Worm (Caenorhabditis elegans) whole organism, early embryonic: ENCODE measurements around the gene nhr-271.

Experiments used
- B0310.2 ChIP-seq: sonication (generic microtip); optimal IDR thresholded peaks from 2 replicates; lab custom pipeline; 2016; ENCODE audit warnings: mild to moderate bottlenecking, missing genetic modification characterization, missing compliant biosample characterization
- F13C5.2 ChIP-seq: sonication (generic microtip); optimal IDR thresholded peaks from 2 replicates; lab custom pipeline; 2017; ENCODE audit warnings: mild to moderate bottlenecking, missing genetic modification characterization, inconsistent platforms, missing compliant biosample characterization
- ama-1 ChIP-seq: fragments of 150-350 bp; optimal IDR thresholded peaks from 2 replicates; lab custom pipeline; 2014
- ceh-13 ChIP-seq: fragments of 200-800 bp; sonication (Bioruptor generic); optimal IDR thresholded peaks from 2 replicates; lab custom pipeline; 2018; ENCODE audit warnings: mild to moderate bottlenecking, missing genetic modification characterization, missing compliant biosample characterization
- ceh-36 ChIP-seq: sonication (generic microtip); optimal IDR thresholded peaks from 2 replicates; lab custom pipeline; 2016; ENCODE audit warnings: missing genetic modification characterization, inconsistent platforms, missing compliant biosample characterization
- ets-7 ChIP-seq: sonication (generic microtip); optimal IDR thresholded peaks from 2 replicates; lab custom pipeline; 2016; ENCODE audit warnings: missing genotype, missing genetic modification characterization, missing compliant biosample characterization
- flt-1 ChIP-seq: fragments of 200-800 bp; sonication (Bioruptor generic); IDR thresholded peaks from 2 replicates; pipeline ENCODE4 v1.3.6; 2022; ENCODE audit warnings: missing genetic modification characterization, missing compliant biosample characterization
- hmbx-1 ChIP-seq: sonication (generic microtip); optimal IDR thresholded peaks from 2 replicates; lab custom pipeline; 2016; ENCODE audit warnings: mild to moderate bottlenecking, missing genetic modification characterization, missing compliant biosample characterization
- hnd-1 ChIP-seq: sonication (generic microtip); optimal IDR thresholded peaks from 2 replicates; lab custom pipeline; 2016; ENCODE audit warnings: missing genetic modification characterization, missing compliant biosample characterization
- scrt-1 ChIP-seq: fragments of 200-800 bp; sonication (Bioruptor generic); IDR thresholded peaks from 2 replicates; pipeline ENCODE4 v1.3.6; 2022; ENCODE audit warnings: missing genetic modification characterization, missing compliant biosample characterization
- sea-1 ChIP-seq: fragments of 200-800 bp; sonication (Bioruptor generic); conservative IDR thresholded peaks from 2 replicates; pipeline ENCODE4 v1.3.6; 2022; ENCODE audit warnings: missing genetic modification characterization, missing compliant biosample characterization
- tbx-11 ChIP-seq: fragments of 200-800 bp; sonication (Bioruptor generic); IDR thresholded peaks from 2 replicates; pipeline ENCODE4 v1.3.6; 2022; ENCODE audit warnings: missing genetic modification characterization, missing compliant biosample characterization

DNA sequence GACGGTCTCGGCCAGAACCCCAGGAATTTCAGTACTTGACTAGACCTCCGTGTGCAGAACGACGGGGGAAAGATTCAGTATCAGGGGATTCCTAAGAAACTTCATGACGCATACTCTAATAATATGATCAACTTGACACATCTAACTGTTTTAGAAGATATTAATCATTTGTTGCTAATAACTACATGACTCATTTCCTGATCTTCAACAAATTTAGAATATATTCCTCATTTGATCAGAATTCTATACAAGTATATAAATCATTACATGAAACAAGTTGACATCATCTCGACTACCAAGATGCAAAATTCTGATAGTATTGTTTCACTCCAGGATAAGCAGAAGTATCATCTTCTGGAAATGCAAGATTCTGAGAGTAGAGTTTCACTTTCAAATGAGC, 45.2 kb downstream of the nhr-271 start, which contains the start of gene Y32B12B.8:
- TF ChIP-seq scrt-1, result no peak
- TF ChIP-seq B0310.2 (tag; lab: Kevin White, UChicago), result no peak
- TF ChIP-seq ets-7 (tag; lab: Kevin White, UChicago), result no peak
- no peak for TF ChIP-seq hmbx-1 (tag; lab: Kevin White, UChicago)
- no peak for TF ChIP-seq ceh-13 (GFP tag; lab: Kevin White, UChicago)
- no peak for TF ChIP-seq ceh-36 (tag; lab: Kevin White, UChicago)
- TF ChIP-seq tbx-11 (GFP tag; lab: Robert Waterston, UW), result no peak
- TF ChIP-seq ama-1 (lab: Kevin White, UChicago), result no peak
- TF ChIP-seq sea-1 (GFP tag; lab: Robert Waterston, UW), result no peak
- TF ChIP-seq F13C5.2 (tag; lab: Kevin White, UChicago), result no peak
- no peak for TF ChIP-seq flt-1 (GFP tag; lab: Robert Waterston, UW)
- TF ChIP-seq hnd-1 (tag; lab: Kevin White, UChicago), result no peak
